Worm (Caenorhabditis elegans): ENCODE data around the gene twk-34.

DNA sequence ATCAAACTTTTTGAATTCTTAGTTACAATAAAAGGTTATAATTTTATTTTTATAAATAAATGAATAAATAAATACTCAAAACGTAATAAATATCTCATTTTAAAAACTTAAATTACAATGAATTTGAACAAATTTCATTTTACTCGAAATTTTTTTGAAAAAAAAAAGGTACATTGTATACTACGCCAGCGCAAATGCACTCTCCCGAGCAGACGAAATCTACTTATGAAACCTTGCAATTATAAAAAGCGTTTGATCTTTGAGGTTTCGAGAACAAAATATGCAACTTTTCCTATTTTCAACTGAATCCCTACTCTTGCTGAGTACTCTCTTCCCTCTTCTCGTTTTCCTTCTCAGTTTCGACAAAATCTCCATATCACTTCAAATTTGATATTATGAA is 17.1 kb upstream of the twk-34 start, which contains the start of gene nhr-197:
- no peak for TF ChIP-seq ceh-16 (tag; optimal IDR thresholded peaks at IDR 0.05)
- no peak for TF ChIP-seq fkh-2 (tag; optimal IDR thresholded peaks at IDR 0.05)
- TF ChIP-seq ceh-9 (tag; optimal IDR thresholded peaks at IDR 0.05): no peak
- TF ChIP-seq unc-62 (GFP tag; optimal IDR thresholded peaks at IDR 0.05): no peak
- no peak for TF ChIP-seq nhr-43 (tag; optimal IDR thresholded peaks at IDR 0.05; ENCODE audit: poor library complexity, severe bottlenecking)
- TF ChIP-seq nfya-1 (tag; optimal IDR thresholded peaks at IDR 0.05; ENCODE audit: insufficient read depth): no peak
- no peak for TF ChIP-seq aly-2 (tag; optimal IDR thresholded peaks at IDR 0.05)
- no peak for TF ChIP-seq mdl-1 (tag; optimal IDR thresholded peaks at IDR 0.05)
- TF ChIP-seq lin-15B (tag; optimal IDR thresholded peaks at IDR 0.05): no peak

Measured in whole organism, L3 larva.